Fruit fly (Drosophila melanogaster) whole organism, wandering third instar larva: ENCODE measurements around the gene CG43085.

Experiments used
- Abd-B ChIP-seq: fragments of >200 bp; optimal IDR thresholded peaks from 2 replicates; lab custom pipeline; 2017; ENCODE audit warnings: missing biosample characterization, missing genetic modification characterization
- CG32264 ChIP-seq: fragments of 200-800 bp; sonication (Bioruptor generic); optimal IDR thresholded peaks from 2 replicates; lab custom pipeline; 2016; ENCODE audit warnings: missing biosample characterization, missing genetic modification characterization
- CG9705 ChIP-seq: fragments of 200-800 bp; sonication (Bioruptor generic); optimal IDR thresholded peaks from 2 replicates; lab custom pipeline; 2018; ENCODE audit warnings: missing biosample characterization, mild to moderate bottlenecking, missing genetic modification characterization
- CrebA ChIP-seq: fragments of 200-800 bp; sonication (Bioruptor generic); optimal IDR thresholded peaks from 2 replicates; lab custom pipeline; 2016; ENCODE audit warnings: missing biosample characterization, mild to moderate bottlenecking, missing genetic modification characterization, borderline replicate concordance
- Dfd ChIP-seq: fragments of >200 bp; optimal IDR thresholded peaks from 2 replicates; lab custom pipeline; 2017; ENCODE audit warnings: missing biosample characterization, missing genetic modification characterization
- Dif ChIP-seq: fragments of 200-275, 200-300 bp; sonication (Bioruptor generic); optimal IDR thresholded peaks from 2 replicates; lab custom pipeline; 2018; ENCODE audit warnings: missing biosample characterization, missing genetic modification characterization; ENCODE audit not compliant: partially characterized antibody
- GATAd ChIP-seq: sonication (Bioruptor generic); optimal IDR thresholded peaks from 2 replicates; lab custom pipeline; 2016; ENCODE audit warnings: missing biosample characterization, missing genetic modification characterization
- HLH106 ChIP-seq: fragments of 200-800 bp; optimal IDR thresholded peaks from 3 replicates; lab custom pipeline; 2019; ENCODE audit warnings: missing biosample characterization, mild to moderate bottlenecking, missing genetic modification characterization, moderate library complexity
- Hnf4 ChIP-seq: fragments of 200-800 bp; sonication (Bioruptor generic); optimal IDR thresholded peaks from 2 replicates; lab custom pipeline; 2016; ENCODE audit warnings: missing biosample characterization, mild to moderate bottlenecking, missing genetic modification characterization
- Hr78 ChIP-seq: fragments of >200 bp; optimal IDR thresholded peaks from 2 replicates; lab custom pipeline; 2017; ENCODE audit warnings: missing biosample characterization, missing genetic modification characterization
- Hr83 ChIP-seq: fragments of 200-300 bp; sonication (Bioruptor generic); optimal IDR thresholded peaks from 2 replicates; lab custom pipeline; 2016; ENCODE audit warnings: missing biosample characterization, mild to moderate bottlenecking, missing genetic modification characterization, moderate library complexity; ENCODE audit not compliant: poor library complexity, severe bottlenecking
- Jra ChIP-seq: sonication (Bioruptor generic); optimal IDR thresholded peaks from 2 replicates; lab custom pipeline; 2016; ENCODE audit warnings: missing biosample characterization, missing genetic modification characterization
- Mio ChIP-seq: sonication (Bioruptor generic); optimal IDR thresholded peaks from 2 replicates; lab custom pipeline; 2016; ENCODE audit warnings: missing biosample characterization, missing genetic modification characterization
- Myc ChIP-seq: fragments of >200 bp; optimal IDR thresholded peaks from 2 replicates; lab custom pipeline; 2017
- N ChIP-seq: fragments of >200 bp; optimal IDR thresholded peaks from 2 replicates; lab custom pipeline; 2018; ENCODE audit warnings: missing biosample characterization, missing external identifiers, missing genetic modification characterization
- OdsH ChIP-seq: fragments of 200-800 bp; sonication (Bioruptor generic); optimal IDR thresholded peaks from 2 replicates; lab custom pipeline; 2016; ENCODE audit warnings: missing biosample characterization, mild to moderate bottlenecking, missing genetic modification characterization
- Rel ChIP-seq, 2 experiments: fragments of 200-800 bp; sonication (Bioruptor generic) in 1 of 2; optimal IDR thresholded peaks; 2 replicates in 1 of 2; 3 replicates in 1 of 2; lab custom pipeline; 2016 to 2019; ENCODE audit warnings: mild to moderate bottlenecking in 2 of 2, missing biosample characterization in 2 of 2, missing genetic modification characterization in 2 of 2, moderate library complexity in 1 of 2
- Sp1 ChIP-seq: fragments of 200-800 bp; sonication (Bioruptor generic); optimal IDR thresholded peaks from 3 replicates; lab custom pipeline; 2019; ENCODE audit warnings: missing biosample characterization, mild to moderate bottlenecking, missing genetic modification characterization, moderate library complexity
- Vsx2 ChIP-seq: fragments of 200-300, 225-300 bp; sonication (Bioruptor generic); optimal IDR thresholded peaks from 2 replicates; lab custom pipeline; 2018; ENCODE audit warnings: missing biosample characterization, missing genetic modification characterization; ENCODE audit not compliant: partially characterized antibody
- br ChIP-seq: fragments of 200-800 bp; sonication (Bioruptor generic); optimal IDR thresholded peaks from 2 replicates; lab custom pipeline; 2016; ENCODE audit warnings: missing biosample characterization, missing genetic modification characterization
- brk ChIP-seq: fragments of 200-800 bp; sonication (Bioruptor generic); optimal IDR thresholded peaks from 2 replicates; lab custom pipeline; 2016; ENCODE audit warnings: missing biosample characterization, mild to moderate bottlenecking, missing genetic modification characterization
- dl ChIP-seq, 2 experiments: fragments of 175-275, 200-275 bp in 1 of 2; fragments of 200-275 bp in 1 of 2; sonication (Bioruptor generic); optimal IDR thresholded peaks; lab custom pipeline; 2018; ENCODE audit warnings: mild to moderate bottlenecking in 2 of 2, missing biosample characterization in 2 of 2, missing genetic modification characterization in 2 of 2, moderate library complexity in 2 of 2; ENCODE audit not compliant: partially characterized antibody in 2 of 2, insufficient read depth in 1 of 2
- dmrt93B ChIP-seq: fragments of 200-800 bp; sonication (Bioruptor generic); optimal IDR thresholded peaks from 2 replicates; lab custom pipeline; 2018; ENCODE audit warnings: missing biosample characterization, mild to moderate bottlenecking, missing genetic modification characterization
- dsf ChIP-seq: sonication (Bioruptor generic); optimal IDR thresholded peaks from 2 replicates; lab custom pipeline; 2016; ENCODE audit warnings: missing biosample characterization, missing genetic modification characterization, borderline replicate concordance
- ey ChIP-seq: fragments of 200-800 bp; sonication (Bioruptor generic); optimal IDR thresholded peaks from 2 replicates; lab custom pipeline; 2016; ENCODE audit warnings: missing biosample characterization, missing genetic modification characterization
- foxo ChIP-seq, 2 experiments: fragments of 200-800 bp; sonication (Bioruptor generic); optimal IDR thresholded peaks; 2 replicates in 1 of 2; 3 replicates in 1 of 2; lab custom pipeline; 2016 to 2017; ENCODE audit warnings: missing biosample characterization in 2 of 2, missing genetic modification characterization in 2 of 2
- fru ChIP-seq: fragments of 200-800 bp; sonication (Bioruptor generic); optimal IDR thresholded peaks from 3 replicates; lab custom pipeline; 2016; ENCODE audit warnings: missing biosample characterization, mild to moderate bottlenecking, missing genetic modification characterization
- h ChIP-seq: fragments of 200-800 bp; sonication (Bioruptor generic); optimal IDR thresholded peaks from 3 replicates; lab custom pipeline; 2016; ENCODE audit warnings: missing biosample characterization, mild to moderate bottlenecking, missing genetic modification characterization
- jim ChIP-seq: fragments of 175-275, 200-325 bp; sonication (Bioruptor generic); optimal IDR thresholded peaks from 2 replicates; lab custom pipeline; 2016; ENCODE audit warnings: missing biosample characterization, mild to moderate bottlenecking, missing genetic modification characterization
- lola ChIP-seq: fragments of >200 bp; optimal IDR thresholded peaks from 2 replicates; lab custom pipeline; 2017; ENCODE audit warnings: missing biosample characterization, missing genetic modification characterization
- pan ChIP-seq: fragments of >200 bp; optimal IDR thresholded peaks from 2 replicates; lab custom pipeline; 2017
- psq ChIP-seq: fragments of 200-800 bp; sonication (Bioruptor generic); optimal IDR thresholded peaks from 3 replicates; lab custom pipeline; 2017; ENCODE audit warnings: missing biosample characterization, mild to moderate bottlenecking, missing genetic modification characterization, moderate library complexity
- rgr ChIP-seq: fragments of 200-800 bp; sonication (Bioruptor generic); optimal IDR thresholded peaks from 3 replicates; lab custom pipeline; 2016; ENCODE audit warnings: missing biosample characterization, mild to moderate bottlenecking, missing genetic modification characterization
- sage ChIP-seq: fragments of 200-800 bp; sonication (Bioruptor generic); optimal IDR thresholded peaks from 2 replicates; lab custom pipeline; 2016; ENCODE audit warnings: missing biosample characterization, mild to moderate bottlenecking, missing genetic modification characterization
- sv ChIP-seq: fragments of 200-800 bp; sonication (Bioruptor generic); optimal IDR thresholded peaks from 3 replicates; lab custom pipeline; 2016; ENCODE audit warnings: missing biosample characterization, missing genetic modification characterization
- tai ChIP-seq: sonication (Bioruptor generic); optimal IDR thresholded peaks from 2 replicates; lab custom pipeline; 2016; ENCODE audit warnings: missing biosample characterization, missing genetic modification characterization
- usp ChIP-seq: fragments of >200 bp; optimal IDR thresholded peaks from 2 replicates; lab custom pipeline; 2017; ENCODE audit warnings: missing biosample characterization, missing genetic modification characterization
- woc ChIP-seq: sonication (Bioruptor generic); optimal IDR thresholded peaks from 2 replicates; lab custom pipeline; 2016; ENCODE audit warnings: missing biosample characterization, mild to moderate bottlenecking, missing genetic modification characterization

CG43085 gene

dm6 chr3L:17611864-17612505 lies 34.6 kb downstream of the CG43085 start:
- TF ChIP-seq Myc (peak; percentile 84), woc (no peak), GATAd (GFP tag; lab: Kevin White, UChicago) (no peak), Hr83 (GFP tag; lab: Kevin White, UChicago) (peak; percentile 36), lola (GFP tag; lab: Kevin White, UChicago) (peak; percentile 22), CG32264 (no peak), usp (GFP tag; lab: Kevin White, UChicago) (no peak), Dif (GFP tag; lab: Kevin White, UChicago) (peak; percentile 85), Hr78 (GFP tag; lab: Kevin White, UChicago) (no peak), N (peak; percentile 54), Jra (GFP tag; lab: Kevin White, UChicago) (peak; percentile 56), Sp1 (peak; percentile 25), Rel (GFP tag; optimal IDR thresholded peaks at IDR 0.05; lab: Kevin White, UChicago) (no peak), Rel (tag; optimal IDR thresholded peaks at IDR 0.05; lab: Kevin White, UChicago) (no peak), tai (GFP tag; lab: Kevin White, UChicago) (peak; percentile 48), fru (GFP tag; lab: Kevin White, UChicago) (peak; percentile 36), h (GFP tag; lab: Kevin White, UChicago) (no peak), CrebA (GFP tag; lab: Kevin White, UChicago) (peak; percentile 77), dl (GFP tag; optimal IDR thresholded peaks at IDR 0.05; lab: Kevin White, UChicago; ENCODE audit: insufficient read depth in 1 of 2, partially characterized antibody in 2 of 2) (peak; percentile 66 to 75), Abd-B (no peak), sage (GFP tag; lab: Kevin White, UChicago) (no peak), ey (GFP tag; lab: Kevin White, UChicago) (no peak), dsf (GFP tag; lab: Kevin White, UChicago) (no peak), jim (GFP tag; lab: Kevin White, UChicago) (peak; percentile 15), dmrt93B (no peak), sv (GFP tag; lab: Kevin White, UChicago) (no peak), HLH106 (no peak), OdsH (GFP tag; lab: Kevin White, UChicago) (no peak), foxo (GFP tag; optimal IDR thresholded peaks at IDR 0.05; lab: Kevin White, UChicago) (no peak), Mio (GFP tag; lab: Kevin White, UChicago) (no peak), psq (GFP tag; lab: Kevin White, UChicago) (no peak), rgr (GFP tag; lab: Kevin White, UChicago) (no peak), br (GFP tag; lab: Kevin White, UChicago) (no peak), Hnf4 (no peak), pan (lab: Kevin White, UChicago) (no peak), CG9705 (GFP tag; lab: Kevin White, UChicago) (no peak), brk (GFP tag; lab: Kevin White, UChicago) (no peak), Vsx2 (GFP tag; lab: Kevin White, UChicago) (no peak), Dfd (GFP tag; lab: Kevin White, UChicago) (no peak)

DNA sequence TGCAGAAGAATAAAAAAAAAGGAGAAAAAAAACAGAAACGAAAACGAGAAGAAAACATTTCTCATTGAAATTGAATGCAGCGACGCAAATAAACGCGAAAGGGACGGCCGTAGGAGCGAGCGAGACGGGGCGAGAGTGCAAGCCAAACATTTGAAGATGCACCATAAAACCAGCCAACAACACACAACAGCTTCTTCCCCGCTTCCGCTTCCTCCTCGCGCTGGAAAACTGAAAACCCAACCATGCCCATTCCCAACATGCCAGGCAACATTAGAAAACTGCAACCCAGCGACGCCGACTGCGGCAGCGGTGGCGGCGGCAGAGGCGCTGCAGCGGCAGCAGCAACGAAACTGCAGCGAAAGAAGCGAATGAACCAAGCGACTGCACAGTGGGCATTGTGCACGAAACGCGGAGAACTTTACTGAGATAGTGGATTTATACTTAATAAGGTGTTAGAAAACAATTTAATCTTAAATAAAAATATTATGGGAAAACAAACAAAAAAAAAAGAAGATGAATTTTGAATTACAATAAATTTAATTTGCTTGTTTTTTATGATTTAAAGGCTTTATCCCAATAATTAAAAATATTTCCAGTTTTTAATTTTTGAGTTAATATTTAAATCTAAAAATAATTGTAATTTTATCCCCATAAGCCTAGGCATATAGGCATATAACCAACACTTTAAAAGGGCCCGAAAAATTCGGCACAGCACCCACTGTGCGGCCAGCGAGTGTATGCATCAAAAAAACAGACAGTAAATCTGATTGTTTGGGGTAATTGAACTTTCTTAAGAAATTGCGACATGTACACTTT lies 35.4 kb downstream of the CG43085 start:
- peak; percentile 67 for TF ChIP-seq woc
- TF ChIP-seq N: no peak
- no peak for TF ChIP-seq Abd-B
- no peak for TF ChIP-seq Dif (GFP tag; lab: Kevin White, UChicago)
- TF ChIP-seq Hnf4: peak; percentile 53
- peak; percentile 24 for TF ChIP-seq Rel (GFP tag; optimal IDR thresholded peaks at IDR 0.05; lab: Kevin White, UChicago)
- TF ChIP-seq Rel (tag; optimal IDR thresholded peaks at IDR 0.05; lab: Kevin White, UChicago): no peak
- peak; percentile 93 for TF ChIP-seq dmrt93B
- TF ChIP-seq Jra (GFP tag; lab: Kevin White, UChicago): no peak
- TF ChIP-seq Myc: no peak
- TF ChIP-seq dsf (GFP tag; lab: Kevin White, UChicago): peak; percentile 34
- TF ChIP-seq lola (GFP tag; lab: Kevin White, UChicago): no peak
- TF ChIP-seq pan (lab: Kevin White, UChicago): no peak
- TF ChIP-seq CG9705 (GFP tag; lab: Kevin White, UChicago): peak; percentile 76
- peak; percentile 82 for TF ChIP-seq rgr (GFP tag; lab: Kevin White, UChicago)
- TF ChIP-seq psq (GFP tag; lab: Kevin White, UChicago): peak; percentile 89
- peak; percentile 50 to 88 for TF ChIP-seq foxo (GFP tag; optimal IDR thresholded peaks at IDR 0.05; lab: Kevin White, UChicago)
- no peak for TF ChIP-seq Hr78 (GFP tag; lab: Kevin White, UChicago)
- TF ChIP-seq Sp1: peak; percentile 96
- TF ChIP-seq sage (GFP tag; lab: Kevin White, UChicago): peak; percentile 74
- peak; percentile 88 for TF ChIP-seq OdsH (GFP tag; lab: Kevin White, UChicago)
- TF ChIP-seq tai (GFP tag; lab: Kevin White, UChicago): no peak
- TF ChIP-seq fru (GFP tag; lab: Kevin White, UChicago): peak; percentile 73
- no peak for TF ChIP-seq Vsx2 (GFP tag; lab: Kevin White, UChicago)
- no peak for TF ChIP-seq dl (GFP tag; optimal IDR thresholded peaks at IDR 0.05; lab: Kevin White, UChicago; ENCODE audit: insufficient read depth in 1 of 2, partially characterized antibody in 2 of 2)
- no peak for TF ChIP-seq usp (GFP tag; lab: Kevin White, UChicago)
- TF ChIP-seq br (GFP tag; lab: Kevin White, UChicago): peak; percentile 73
- no peak for TF ChIP-seq CrebA (GFP tag; lab: Kevin White, UChicago)
- TF ChIP-seq jim (GFP tag; lab: Kevin White, UChicago): no peak
- TF ChIP-seq sv (GFP tag; lab: Kevin White, UChicago): peak; percentile 28
- peak; percentile 93 for TF ChIP-seq HLH106
- TF ChIP-seq brk (GFP tag; lab: Kevin White, UChicago): peak; percentile 21
- peak; percentile 10 for TF ChIP-seq Dfd (GFP tag; lab: Kevin White, UChicago)
- TF ChIP-seq GATAd (GFP tag; lab: Kevin White, UChicago): peak; percentile 28
- TF ChIP-seq ey (GFP tag; lab: Kevin White, UChicago): peak; percentile 74
- peak; percentile 86 for TF ChIP-seq h (GFP tag; lab: Kevin White, UChicago)
- no peak for TF ChIP-seq Hr83 (GFP tag; lab: Kevin White, UChicago)
